Worm (Caenorhabditis elegans) whole organism, young adult: Measurements from ENCODE around the gene Y68A4B.3.
A peak's percentile ranks its signal among the peaks of the same experiment; 100 is the strongest.

ENCODE experiments used
- B0261.1 ChIP-seq: sonication (generic microtip); optimal IDR thresholded peaks from 2 replicates; lab custom pipeline; 2016; ENCODE audit warnings: mild to moderate bottlenecking, missing genetic modification characterization, moderate library complexity, missing compliant biosample characterization
- B0336.3 ChIP-seq: fragments of 200-800 bp; sonication (Bioruptor generic); IDR thresholded peaks from 2 replicates; pipeline ENCODE4 v1.3.6; 2022; ENCODE audit warnings: missing genetic modification characterization, missing compliant biosample characterization
- F23B12.7 ChIP-seq: sonication (generic microtip); optimal IDR thresholded peaks from 2 replicates; lab custom pipeline; 2017; ENCODE audit warnings: missing genetic modification characterization, mild to moderate bottlenecking, missing compliant biosample characterization, antibody characterized with exemption, moderate library complexity; ENCODE audit not compliant: insufficient read depth
- F37B4.10 ChIP-seq: fragments of 200-800 bp; sonication (Bioruptor generic); IDR thresholded peaks from 2 replicates; pipeline ENCODE4 v1.3.6; 2022; ENCODE audit warnings: missing genetic modification characterization, missing compliant biosample characterization
- F49E8.2 ChIP-seq: sonication (generic microtip); optimal IDR thresholded peaks from 3 replicates; lab custom pipeline; 2017; ENCODE audit warnings: missing genetic modification characterization, mild to moderate bottlenecking, missing compliant biosample characterization, antibody characterized with exemption, moderate library complexity; ENCODE audit not compliant: insufficient read depth
- F57A8.1 ChIP-seq: fragments of 200-800 bp; sonication (Bioruptor generic); optimal IDR thresholded peaks from 2 replicates; lab custom pipeline; 2018; ENCODE audit warnings: mild to moderate bottlenecking, missing genetic modification characterization, moderate library complexity, missing compliant biosample characterization
- F57C9.4 ChIP-seq: sonication (generic microtip); optimal IDR thresholded peaks from 2 replicates; lab custom pipeline; 2017; ENCODE audit warnings: mild to moderate bottlenecking, missing genetic modification characterization, missing compliant biosample characterization
- Y67H2A.10 ChIP-seq: fragments of 200-800 bp; sonication (Bioruptor generic); conservative IDR thresholded peaks from 2 replicates; pipeline ENCODE4 v1.3.6; 2022; ENCODE audit warnings: missing genetic modification reagents, missing genetic modification characterization, missing compliant biosample characterization
- Y95B8A.8 ChIP-seq: fragments of 200-800 bp; sonication (Bioruptor generic); IDR thresholded peaks from 2 replicates; pipeline ENCODE4 v1.3.6; 2022; ENCODE audit warnings: missing genetic modification reagents, missing genetic modification characterization, missing compliant biosample characterization
- ZK185.1 ChIP-seq: sonication (generic microtip); optimal IDR thresholded peaks from 2 replicates; lab custom pipeline; 2016; ENCODE audit warnings: mild to moderate bottlenecking, missing genetic modification characterization, missing compliant biosample characterization; ENCODE audit not compliant: poor library complexity, severe bottlenecking
- aptf-3 ChIP-seq: fragments of 200-800 bp; sonication (Bioruptor generic); IDR thresholded peaks from 2 replicates; pipeline ENCODE4 v1.3.6; 2022; ENCODE audit warnings: missing genetic modification characterization, missing compliant biosample characterization
- attf-3 ChIP-seq: fragments of 200-800 bp; sonication (Bioruptor generic); conservative IDR thresholded peaks from 2 replicates; pipeline ENCODE4 v1.3.6; 2022; ENCODE audit warnings: missing genetic modification reagents, missing genetic modification characterization, missing compliant biosample characterization
- bed-2 ChIP-seq: fragments of 200-800 bp; sonication (Bioruptor generic); IDR thresholded peaks from 2 replicates; pipeline ENCODE4 v1.3.6; 2022; ENCODE audit warnings: missing genetic modification reagents, missing genetic modification characterization, missing compliant biosample characterization
- ceh-58 ChIP-seq: fragments of 200-800 bp; sonication (Bioruptor generic); IDR thresholded peaks from 2 replicates; pipeline ENCODE4 v1.3.6; 2022; ENCODE audit warnings: missing genetic modification characterization, missing compliant biosample characterization
- ceh-91 ChIP-seq: fragments of 200-800 bp; sonication (Bioruptor generic); IDR thresholded peaks from 2 replicates; pipeline ENCODE4 v1.3.6; 2022; ENCODE audit warnings: missing genetic modification reagents, missing genetic modification characterization, missing compliant biosample characterization
- chd-7 ChIP-seq: sonication (generic microtip); optimal IDR thresholded peaks from 2 replicates; lab custom pipeline; 2016; ENCODE audit warnings: mild to moderate bottlenecking, missing genetic modification characterization, moderate library complexity, missing compliant biosample characterization
- dox-1 ChIP-seq: fragments of 200-800 bp; sonication (Bioruptor generic); IDR thresholded peaks from 2 replicates; pipeline ENCODE4 v1.3.6; 2022; ENCODE audit warnings: missing genetic modification reagents, missing genetic modification characterization, missing compliant biosample characterization
- egl-18 ChIP-seq: fragments of 200-800 bp; sonication (Bioruptor generic); IDR thresholded peaks from 2 replicates; pipeline ENCODE4 v1.3.6; 2022; ENCODE audit warnings: missing genetic modification reagents, missing genetic modification characterization, missing compliant biosample characterization
- ekl-4 ChIP-seq: fragments of 200-800 bp; sonication (Bioruptor generic); IDR thresholded peaks from 2 replicates; pipeline ENCODE4 v1.3.6; 2022; ENCODE audit warnings: missing genetic modification reagents, missing genetic modification characterization, missing compliant biosample characterization
- fkh-3 ChIP-seq: sonication (generic microtip); optimal IDR thresholded peaks from 2 replicates; lab custom pipeline; 2016; ENCODE audit warnings: mild to moderate bottlenecking, missing genetic modification characterization, missing compliant biosample characterization
- gei-17 ChIP-seq: fragments of 200-800 bp; sonication (Bioruptor generic); optimal IDR thresholded peaks from 2 replicates; lab custom pipeline; 2018; ENCODE audit warnings: mild to moderate bottlenecking, missing genetic modification characterization, missing compliant biosample characterization
- hlh-26 ChIP-seq: fragments of 200-800 bp; sonication (Bioruptor generic); conservative IDR thresholded peaks from 2 replicates; pipeline ENCODE4 v1.3.6; 2022; ENCODE audit warnings: missing genetic modification reagents, missing genetic modification characterization, missing compliant biosample characterization
- lag-1 ChIP-seq: fragments of 200-800 bp; sonication (Bioruptor generic); IDR thresholded peaks from 2 replicates; pipeline ENCODE4 v1.3.6; 2022; ENCODE audit warnings: missing genetic modification reagents, missing genetic modification characterization, missing compliant biosample characterization
- let-607 ChIP-seq, 2 experiments: fragments of 200-800 bp in 1 of 2; sonication (Bioruptor generic) in 1 of 2; sonication (generic microtip) in 1 of 2; optimal IDR thresholded peaks; 2 replicates each; lab custom pipeline; 2016 to 2018; ENCODE audit warnings: mild to moderate bottlenecking in 2 of 2, missing compliant biosample characterization in 2 of 2, missing genetic modification characterization in 2 of 2, moderate library complexity in 2 of 2, missing genotype in 1 of 2
- lin-35 ChIP-seq, 3 experiments: fragments of 150-350 bp in 2 of 3; sonication (generic microtip) in 1 of 3; optimal IDR thresholded peaks; 2 replicates each; lab custom pipeline; 2014 to 2018; ENCODE audit warnings: missing biosample characterization in 3 of 3, missing genetic modification characterization in 3 of 3, missing genetic modification reagents in 3 of 3
- lin-40 ChIP-seq: sonication (generic microtip); optimal IDR thresholded peaks from 2 replicates; lab custom pipeline; 2016; ENCODE audit warnings: missing genetic modification characterization, mild to moderate bottlenecking, missing compliant biosample characterization, missing genotype, missing genetic modification reagents
- madf-3 ChIP-seq: fragments of 200-800 bp; sonication (Bioruptor generic); IDR thresholded peaks from 2 replicates; pipeline ENCODE4 v1.3.6; 2022; ENCODE audit warnings: missing genetic modification reagents, missing genetic modification characterization, missing compliant biosample characterization
- mcd-1 ChIP-seq: fragments of 200-800 bp; sonication (Bioruptor generic); IDR thresholded peaks from 2 replicates; pipeline ENCODE4 v1.3.6; 2022; ENCODE audit warnings: missing genetic modification reagents, missing genetic modification characterization, missing compliant biosample characterization
- mxl-1 ChIP-seq: sonication (generic microtip); optimal IDR thresholded peaks from 2 replicates; lab custom pipeline; 2016; ENCODE audit warnings: missing genetic modification characterization, missing compliant biosample characterization
- nhr-27 ChIP-seq: fragments of 200-800 bp; sonication (Bioruptor generic); optimal IDR thresholded peaks from 2 replicates; lab custom pipeline; 2018; ENCODE audit warnings: mild to moderate bottlenecking, missing genetic modification characterization, moderate library complexity, missing compliant biosample characterization
- nhr-90 ChIP-seq: sonication (generic microtip); optimal IDR thresholded peaks from 2 replicates; lab custom pipeline; 2016; ENCODE audit warnings: missing genotype, mild to moderate bottlenecking, missing genetic modification characterization, missing compliant biosample characterization
- pha-4 ChIP-seq: fragments of 150-350 bp; sonication (generic microtip); optimal IDR thresholded peaks from 2 replicates; lab custom pipeline; 2014; ENCODE audit warnings: missing biosample characterization, missing genetic modification reagents, missing genetic modification characterization
- rpc-1 ChIP-seq, 2 experiments: fragments of 150-350 bp in 1 of 2; sonication (generic microtip) in 1 of 2; optimal IDR thresholded peaks; 2 replicates each; lab custom pipeline; 2014 to 2018; ENCODE audit warnings: missing biosample characterization in 1 of 2, missing genetic modification characterization in 1 of 2, missing genetic modification reagents in 1 of 2, missing genotype in 1 of 2
- snpc-4 ChIP-seq, 5 experiments: fragments of 150-350 bp in 1 of 5; sonication (generic microtip) in 4 of 5; optimal IDR thresholded peaks; 2 replicates each; lab custom pipeline; 2014 to 2018; ENCODE audit warnings: missing genetic modification characterization in 5 of 5, missing biosample characterization in 3 of 5, antibody characterized with exemption in 2 of 5, mild to moderate bottlenecking in 2 of 5, missing compliant biosample characterization in 2 of 5, missing genotype in 2 of 5, moderate library complexity in 2 of 5, missing genetic modification reagents in 1 of 5
- tbx-9 ChIP-seq: sonication (generic microtip); optimal IDR thresholded peaks from 2 replicates; lab custom pipeline; 2016; ENCODE audit warnings: borderline replicate concordance, missing genetic modification characterization, inconsistent platforms, missing compliant biosample characterization
- zfh-2 ChIP-seq: fragments of 200-800 bp; sonication (Bioruptor generic); conservative IDR thresholded peaks from 2 replicates; pipeline ENCODE4 v1.3.6; 2022; ENCODE audit warnings: missing genetic modification reagents, missing genetic modification characterization, missing compliant biosample characterization
- ztf-6 ChIP-seq: fragments of 200-800 bp; sonication (Bioruptor generic); IDR thresholded peaks from 2 replicates; pipeline ENCODE4 v1.3.6; 2022; ENCODE audit warnings: missing genetic modification reagents, missing genetic modification characterization, missing compliant biosample characterization

Y68A4B.3 gene

DNA sequence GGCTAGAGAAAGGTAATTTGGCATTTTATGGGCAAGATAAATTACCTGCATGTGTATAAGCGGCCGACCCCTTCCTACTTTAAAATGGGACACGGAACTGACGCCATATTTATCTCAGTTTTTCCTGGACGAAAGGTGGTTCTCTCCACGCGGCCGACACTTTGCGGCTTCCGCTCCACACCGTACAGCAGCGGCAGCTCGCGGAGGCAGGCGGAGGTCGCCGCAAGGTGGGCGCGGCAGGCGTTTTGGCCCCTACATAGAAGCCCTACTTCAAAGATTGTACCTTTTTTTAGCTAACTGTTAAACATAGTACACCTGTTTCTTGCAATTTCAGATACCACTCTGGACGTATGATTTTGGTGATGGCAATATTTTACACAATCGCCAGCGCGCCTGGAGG, 36.0 kb downstream of the Y68A4B.3 start:
- no peak for TF ChIP-seq gei-17
- peak; percentile 92 for TF ChIP-seq zfh-2 (GFP tag; lab: Robert Waterston, UW)
- 0 out of 2 replicates have a peak, but pooled peaks have one; percentile 11 for TF ChIP-seq attf-3
- no peak for TF ChIP-seq snpc-4 (GFP tag; optimal IDR thresholded peaks at IDR 0.05; lab: Kevin White, UChicago)
- peak in 1 of 4 experiments; percentile 31 for TF ChIP-seq snpc-4 (tag; optimal IDR thresholded peaks at IDR 0.05; lab: Kevin White, UChicago)
- TF ChIP-seq madf-3 (GFP tag; lab: Robert Waterston, UW), result 0 out of 2 replicates have a peak, but pooled peaks have one; percentile 48
- TF ChIP-seq, all 124 proteins: peak for 4

DNA sequence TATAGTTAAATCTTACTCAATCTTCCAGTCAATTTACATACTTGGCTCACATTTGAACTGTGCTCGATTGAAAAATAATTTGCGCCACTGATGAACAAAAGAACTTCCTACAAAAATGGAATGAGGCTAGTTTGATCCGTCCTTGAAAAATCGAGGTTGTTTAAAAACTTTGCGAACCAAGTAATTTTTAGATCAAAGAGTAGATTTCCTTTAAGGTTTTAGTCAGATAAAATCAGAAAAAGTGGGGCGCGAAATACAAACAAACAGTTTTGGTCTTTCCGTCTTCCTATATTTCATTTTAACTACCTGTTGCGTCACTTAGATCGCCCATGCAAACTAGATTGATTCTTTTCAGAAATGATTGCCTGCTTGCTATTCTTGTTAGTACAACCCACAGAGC, 40.6 kb downstream of the Y68A4B.3 start, which contains the start of gene Y68A4A.10:
Gene Y68A4A.10, plus strand, starts transcription at position 301 of the 400 bp plus-strand sequence.
- TF ChIP-seq nhr-90 (no peak), aptf-3 (GFP tag; lab: Robert Waterston, UW) (no peak), tbx-9 (tag; lab: Kevin White, UChicago) (no peak), lin-40 (tag; lab: Kevin White, UChicago) (no peak), ZK185.1 (tag; lab: Kevin White, UChicago) (no peak), ceh-91 (GFP tag; lab: Robert Waterston, UW) (no peak), chd-7 (tag; lab: Kevin White, UChicago) (no peak), F57C9.4 (tag; lab: Kevin White, UChicago) (no peak), F57A8.1 (GFP tag; lab: Kevin White, UChicago) (no peak), bed-2 (GFP tag; lab: Robert Waterston, UW) (no peak), B0261.1 (no peak), pha-4 (no peak)
- TF ChIP-seq, all 124 proteins: peak for 0

DNA sequence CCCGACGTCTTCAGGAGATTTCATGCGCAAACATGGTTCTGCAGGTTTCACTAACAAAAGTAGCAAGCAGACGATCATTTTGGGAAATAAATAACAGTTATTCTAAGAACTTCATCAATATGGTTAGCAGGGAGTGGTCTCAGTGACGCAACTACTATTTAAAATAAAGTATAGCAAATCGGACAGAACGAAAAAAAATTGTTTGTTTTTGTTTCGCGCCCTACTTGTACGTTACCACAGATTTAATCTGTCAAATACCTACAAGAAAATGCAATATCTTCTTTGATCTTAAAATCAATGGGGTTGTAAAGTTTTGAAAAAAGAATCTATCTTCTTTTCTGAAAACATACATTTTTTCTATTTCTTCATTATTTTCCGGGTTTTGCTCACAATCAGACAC, 43.5 kb downstream of the Y68A4B.3 start, which contains the start of gene srz-96:
Gene srz-96, plus strand, starts transcription at position 301 of the 400 bp plus-strand sequence.
- TF ChIP-seq B0336.3 (GFP tag; lab: Robert Waterston, UW) (no peak), F37B4.10 (GFP tag; lab: Robert Waterston, UW) (no peak), Y67H2A.10 (GFP tag; lab: Robert Waterston, UW) (no peak), Y95B8A.8 (GFP tag; lab: Robert Waterston, UW) (no peak), ceh-58 (no peak), lag-1 (GFP tag; lab: Robert Waterston, UW) (no peak), ekl-4 (no peak), ztf-6 (GFP tag; lab: Robert Waterston, UW) (no peak), dox-1 (GFP tag; lab: Robert Waterston, UW) (no peak), egl-18 (GFP tag; lab: Robert Waterston, UW) (no peak)
- TF ChIP-seq, all 124 proteins: peak for 0

DNA sequence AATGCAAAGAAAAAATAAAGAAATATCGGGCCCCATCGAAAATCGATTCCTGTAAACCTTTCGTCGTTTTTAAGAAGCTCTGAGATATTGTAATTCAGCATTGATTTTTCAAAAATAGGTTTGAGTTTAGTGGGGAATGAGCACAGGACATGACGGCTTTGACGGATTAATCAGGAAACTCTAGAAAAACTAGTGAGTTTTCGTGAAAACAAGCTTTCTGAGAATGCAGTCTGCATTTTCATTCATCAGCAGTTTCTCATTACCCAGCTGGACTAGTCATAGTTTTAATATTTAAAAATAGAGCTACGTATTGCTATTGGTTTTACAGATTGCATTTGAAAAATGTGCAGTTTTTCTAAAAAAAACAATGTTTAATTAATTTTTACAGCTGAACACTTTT, 50.2 kb downstream of the Y68A4B.3 start, which contains the start of gene srz-47:
Gene srz-47, minus strand, starts transcription at position 101 of the 400 bp plus-strand sequence.
- TF ChIP-seq nhr-27 (tag; lab: Kevin White, UChicago) (no peak), mxl-1 (tag; lab: Kevin White, UChicago) (no peak), fkh-3 (tag; lab: Kevin White, UChicago) (no peak), lin-35 (GFP tag; optimal IDR thresholded peaks at IDR 0.05; lab: Kevin White, UChicago) (no peak), hlh-26 (GFP tag; lab: Robert Waterston, UW) (no peak), mcd-1 (GFP tag; lab: Robert Waterston, UW) (no peak), F23B12.7 (tag; lab: Kevin White, UChicago) (no peak), dox-1 (GFP tag; lab: Robert Waterston, UW) (no peak), let-607 (tag; optimal IDR thresholded peaks at IDR 0.05; lab: Kevin White, UChicago) (no peak), rpc-1 (optimal IDR thresholded peaks at IDR 0.05; lab: Kevin White, UChicago) (no peak), rpc-1 (tag; optimal IDR thresholded peaks at IDR 0.05; lab: Kevin White, UChicago) (no peak), F49E8.2 (no peak)
